Fruit fly (Drosophila melanogaster): ENCODE measurements around the gene Kmn2.

DNA sequence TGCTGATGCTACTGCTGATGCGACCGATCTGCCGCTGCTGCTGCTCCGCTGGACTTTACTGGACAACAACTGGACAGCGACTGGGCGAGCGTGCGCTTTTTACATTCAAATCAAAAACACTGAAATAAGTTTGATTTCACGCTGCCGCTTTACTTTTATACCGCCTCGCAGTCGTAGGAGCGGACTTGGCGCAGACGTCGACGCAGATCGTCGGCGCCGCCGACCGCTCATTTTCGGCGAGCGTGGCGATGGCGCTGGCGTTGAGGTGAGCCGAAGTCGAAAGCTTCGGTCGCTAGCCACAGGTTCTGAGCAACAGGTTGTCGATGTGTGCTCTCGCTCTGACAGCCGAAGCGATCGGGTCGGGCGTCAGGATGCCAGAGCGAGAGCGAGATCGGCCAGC is 5.4 kb downstream of the Kmn2 start, which contains the start of gene Elovl7:
- TF ChIP-seq CTCF (optimal IDR thresholded peaks at IDR 0.05) (no peak), CG8478 (optimal IDR thresholded peaks at IDR 0.05) (no peak)

Measured in S2 (cell line).